Worm (Caenorhabditis elegans) whole organism, young adult: Measurements from ENCODE around the gene txt-5.

ENCODE experiments used
- B0019.2 ChIP-seq: fragments of 200-800 bp; sonication (Bioruptor generic); conservative IDR thresholded peaks from 2 replicates; pipeline ENCODE4 v1.3.6; 2022; ENCODE audit warnings: missing genetic modification reagents, missing genetic modification characterization, missing compliant biosample characterization
- B0336.3 ChIP-seq: fragments of 200-800 bp; sonication (Bioruptor generic); IDR thresholded peaks from 2 replicates; pipeline ENCODE4 v1.3.6; 2022; ENCODE audit warnings: missing genetic modification characterization, missing compliant biosample characterization
- F10E7.11 ChIP-seq: sonication (generic microtip); optimal IDR thresholded peaks from 2 replicates; lab custom pipeline; 2017; ENCODE audit warnings: mild to moderate bottlenecking, missing genetic modification characterization, moderate library complexity, missing compliant biosample characterization
- F22D6.2 ChIP-seq: sonication (generic microtip); optimal IDR thresholded peaks from 2 replicates; lab custom pipeline; 2016; ENCODE audit warnings: mild to moderate bottlenecking, missing genetic modification characterization, missing compliant biosample characterization
- F23B12.7 ChIP-seq: sonication (generic microtip); optimal IDR thresholded peaks from 2 replicates; lab custom pipeline; 2017; ENCODE audit warnings: missing genetic modification characterization, mild to moderate bottlenecking, missing compliant biosample characterization, antibody characterized with exemption, moderate library complexity; ENCODE audit not compliant: insufficient read depth
- F39B2.1 ChIP-seq: fragments of 200-800 bp; sonication (Bioruptor generic); IDR thresholded peaks from 2 replicates; pipeline ENCODE4 v1.3.6; 2022; ENCODE audit warnings: missing genetic modification reagents, missing genetic modification characterization, missing compliant biosample characterization
- K11D2.4 ChIP-seq: fragments of 200-800 bp; sonication (Bioruptor generic); IDR thresholded peaks from 2 replicates; pipeline ENCODE4 v1.3.6; 2022; ENCODE audit warnings: missing genetic modification reagents, missing genetic modification characterization, missing compliant biosample characterization
- Y53F4B.3 ChIP-seq: fragments of 200-800 bp; sonication (Bioruptor generic); IDR thresholded peaks from 2 replicates; pipeline ENCODE4 v1.3.6; 2022; ENCODE audit warnings: missing genetic modification reagents, missing genetic modification characterization, missing compliant biosample characterization
- akir-1 ChIP-seq: fragments of 200-800 bp; sonication (Bioruptor generic); optimal IDR thresholded peaks from 2 replicates; lab custom pipeline; 2018; ENCODE audit warnings: mild to moderate bottlenecking, missing genetic modification characterization, moderate library complexity, missing compliant biosample characterization
- atf-7 ChIP-seq: sonication (generic microtip); optimal IDR thresholded peaks from 2 replicates; lab custom pipeline; 2017; ENCODE audit warnings: mild to moderate bottlenecking, missing genetic modification characterization, missing compliant biosample characterization
- attf-3 ChIP-seq: fragments of 200-800 bp; sonication (Bioruptor generic); conservative IDR thresholded peaks from 2 replicates; pipeline ENCODE4 v1.3.6; 2022; ENCODE audit warnings: missing genetic modification reagents, missing genetic modification characterization, missing compliant biosample characterization
- bed-1 ChIP-seq: fragments of 200-800 bp; sonication (Bioruptor generic); IDR thresholded peaks from 2 replicates; pipeline ENCODE4 v1.3.6; 2022; ENCODE audit warnings: missing genetic modification reagents, missing genetic modification characterization, missing compliant biosample characterization
- ccch-3 ChIP-seq: fragments of 200-800 bp; sonication (Bioruptor generic); optimal IDR thresholded peaks from 2 replicates; lab custom pipeline; 2018; ENCODE audit warnings: mild to moderate bottlenecking, missing genetic modification characterization, missing compliant biosample characterization
- cebp-1 ChIP-seq, 2 experiments: fragments of 200-800 bp in 1 of 2; sonication (Bioruptor generic) in 1 of 2; sonication (generic microtip) in 1 of 2; IDR thresholded peaks in 1 of 2; optimal IDR thresholded peaks in 1 of 2; 2 replicates each; pipeline versions ENCODE4 v1.3.6 to Lab custom; 2017 to 2022; ENCODE audit warnings: missing compliant biosample characterization in 2 of 2, missing genetic modification characterization in 2 of 2, mild to moderate bottlenecking in 1 of 2, missing genetic modification reagents in 1 of 2, moderate library complexity in 1 of 2
- ceh-100 ChIP-seq: fragments of 200-800 bp; sonication (Bioruptor generic); IDR thresholded peaks from 2 replicates; pipeline ENCODE4 v1.3.6; 2022; ENCODE audit warnings: missing genetic modification reagents, missing genetic modification characterization, missing compliant biosample characterization
- ceh-27 ChIP-seq: fragments of 200-800 bp; sonication (Bioruptor generic); optimal IDR thresholded peaks from 2 replicates; lab custom pipeline; 2018; ENCODE audit warnings: mild to moderate bottlenecking, missing genetic modification characterization, moderate library complexity, missing compliant biosample characterization
- ceh-40 ChIP-seq: fragments of 200-800 bp; sonication (Bioruptor generic); IDR thresholded peaks from 2 replicates; pipeline ENCODE4 v1.3.6; 2022; ENCODE audit warnings: missing genetic modification characterization, missing compliant biosample characterization
- dox-1 ChIP-seq: fragments of 200-800 bp; sonication (Bioruptor generic); IDR thresholded peaks from 2 replicates; pipeline ENCODE4 v1.3.6; 2022; ENCODE audit warnings: missing genetic modification reagents, missing genetic modification characterization, missing compliant biosample characterization
- efl-1 ChIP-seq: fragments of 150-350 bp; optimal IDR thresholded peaks from 2 replicates; lab custom pipeline; 2014; ENCODE audit warnings: missing biosample characterization, missing genetic modification reagents, missing genetic modification characterization
- egl-18 ChIP-seq: fragments of 200-800 bp; sonication (Bioruptor generic); IDR thresholded peaks from 2 replicates; pipeline ENCODE4 v1.3.6; 2022; ENCODE audit warnings: missing genetic modification reagents, missing genetic modification characterization, missing compliant biosample characterization
- egl-44 ChIP-seq: fragments of 200-800 bp; sonication (Bioruptor generic); IDR thresholded peaks from 2 replicates; pipeline ENCODE4 v1.3.6; 2022; ENCODE audit warnings: missing genetic modification reagents, missing genetic modification characterization, missing compliant biosample characterization
- gei-17 ChIP-seq: fragments of 200-800 bp; sonication (Bioruptor generic); optimal IDR thresholded peaks from 2 replicates; lab custom pipeline; 2018; ENCODE audit warnings: mild to moderate bottlenecking, missing genetic modification characterization, missing compliant biosample characterization
- hmg-1.2 ChIP-seq: fragments of 200-800 bp; sonication (Bioruptor generic); IDR thresholded peaks from 2 replicates; pipeline ENCODE4 v1.3.6; 2022; ENCODE audit warnings: missing genetic modification reagents, missing genetic modification characterization, missing compliant biosample characterization
- let-526 ChIP-seq: fragments of 200-800 bp; sonication (Bioruptor generic); IDR thresholded peaks from 2 replicates; pipeline ENCODE4 v1.3.6; 2022; ENCODE audit warnings: missing genetic modification reagents, missing genetic modification characterization, missing compliant biosample characterization
- lin-26 ChIP-seq: fragments of 200-800 bp; sonication (Bioruptor generic); IDR thresholded peaks from 2 replicates; pipeline ENCODE4 v1.3.6; 2022; ENCODE audit warnings: missing genetic modification reagents, missing genetic modification characterization, missing compliant biosample characterization
- lin-54 ChIP-seq: fragments of 200-800 bp; sonication (Bioruptor generic); optimal IDR thresholded peaks from 2 replicates; lab custom pipeline; 2018; ENCODE audit warnings: mild to moderate bottlenecking, missing genetic modification characterization, missing compliant biosample characterization
- lsl-1 ChIP-seq: fragments of 200-800 bp; sonication (Bioruptor generic); optimal IDR thresholded peaks from 2 replicates; lab custom pipeline; 2018; ENCODE audit warnings: mild to moderate bottlenecking, missing genetic modification characterization, moderate library complexity, missing compliant biosample characterization
- madf-3 ChIP-seq: fragments of 200-800 bp; sonication (Bioruptor generic); IDR thresholded peaks from 2 replicates; pipeline ENCODE4 v1.3.6; 2022; ENCODE audit warnings: missing genetic modification reagents, missing genetic modification characterization, missing compliant biosample characterization
- madf-6 ChIP-seq: fragments of 200-800 bp; sonication (Bioruptor generic); IDR thresholded peaks from 2 replicates; pipeline ENCODE4 v1.3.6; 2022; ENCODE audit warnings: missing genetic modification reagents, missing genetic modification characterization, missing compliant biosample characterization
- mcd-1 ChIP-seq: fragments of 200-800 bp; sonication (Bioruptor generic); IDR thresholded peaks from 2 replicates; pipeline ENCODE4 v1.3.6; 2022; ENCODE audit warnings: missing genetic modification reagents, missing genetic modification characterization, missing compliant biosample characterization
- mel-28 ChIP-seq: sonication (generic microtip); optimal IDR thresholded peaks from 2 replicates; lab custom pipeline; 2016; ENCODE audit warnings: borderline replicate concordance, mild to moderate bottlenecking, missing genetic modification characterization, missing compliant biosample characterization
- nfya-2 ChIP-seq: fragments of 200-800 bp; sonication (Bioruptor generic); IDR thresholded peaks from 2 replicates; pipeline ENCODE4 v1.3.6; 2022; ENCODE audit warnings: missing genetic modification reagents, missing genetic modification characterization, missing compliant biosample characterization
- nfyb-1 ChIP-seq: fragments of 200-800 bp; sonication (Bioruptor generic); IDR thresholded peaks from 2 replicates; pipeline ENCODE4 v1.3.6; 2022; ENCODE audit warnings: missing genetic modification reagents, missing genetic modification characterization, missing compliant biosample characterization
- nhr-120 ChIP-seq: fragments of 200-800 bp; sonication (Bioruptor generic); IDR thresholded peaks from 2 replicates; pipeline ENCODE4 v1.3.6; 2022; ENCODE audit warnings: missing genetic modification characterization, missing compliant biosample characterization
- nhr-27 ChIP-seq: fragments of 200-800 bp; sonication (Bioruptor generic); optimal IDR thresholded peaks from 2 replicates; lab custom pipeline; 2018; ENCODE audit warnings: mild to moderate bottlenecking, missing genetic modification characterization, moderate library complexity, missing compliant biosample characterization
- nhr-80 ChIP-seq: sonication (generic microtip); optimal IDR thresholded peaks from 2 replicates; lab custom pipeline; 2016; ENCODE audit warnings: missing genetic modification characterization, missing compliant biosample characterization
- pbrm-1 ChIP-seq: fragments of 200-800 bp; sonication (Bioruptor generic); IDR thresholded peaks from 2 replicates; pipeline ENCODE4 v1.3.6; 2022; ENCODE audit warnings: missing genetic modification reagents, missing genetic modification characterization, missing compliant biosample characterization
- rcor-1 ChIP-seq: fragments of 200-800 bp; sonication (Bioruptor generic); IDR thresholded peaks from 2 replicates; pipeline ENCODE4 v1.3.6; 2022; ENCODE audit warnings: missing genetic modification reagents, missing genetic modification characterization, missing compliant biosample characterization
- rec-8 ChIP-seq, 2 experiments: sonication (generic microtip); optimal IDR thresholded peaks; 2 replicates each; lab custom pipeline; 2016; ENCODE audit warnings: mild to moderate bottlenecking in 2 of 2, missing genetic modification characterization in 2 of 2, missing genetic modification reagents in 2 of 2, missing genotype in 2 of 2, missing biosample characterization in 1 of 2, missing compliant biosample characterization in 1 of 2, moderate library complexity in 1 of 2
- sea-2 ChIP-seq: fragments of 200-800 bp; sonication (Bioruptor generic); IDR thresholded peaks from 2 replicates; pipeline ENCODE4 v1.3.6; 2022; ENCODE audit warnings: missing genetic modification characterization, missing compliant biosample characterization
- snpc-1.3 ChIP-seq: sonication (generic microtip); optimal IDR thresholded peaks from 2 replicates; lab custom pipeline; 2017; ENCODE audit warnings: missing genetic modification characterization, mild to moderate bottlenecking, missing compliant biosample characterization, antibody characterized with exemption, moderate library complexity, missing genotype, missing genetic modification reagents; ENCODE audit not compliant: insufficient read depth
- snpc-3.4 ChIP-seq: sonication (generic microtip); optimal IDR thresholded peaks from 2 replicates; lab custom pipeline; 2017; ENCODE audit warnings: missing genetic modification characterization, mild to moderate bottlenecking, missing compliant biosample characterization, antibody characterized with exemption, moderate library complexity, missing genotype, missing genetic modification reagents
- somi-1 ChIP-seq: fragments of 200-800 bp; sonication (Bioruptor generic); optimal IDR thresholded peaks from 2 replicates; lab custom pipeline; 2018; ENCODE audit warnings: mild to moderate bottlenecking, missing genetic modification characterization, missing compliant biosample characterization
- zfh-2 ChIP-seq: fragments of 200-800 bp; sonication (Bioruptor generic); conservative IDR thresholded peaks from 2 replicates; pipeline ENCODE4 v1.3.6; 2022; ENCODE audit warnings: missing genetic modification reagents, missing genetic modification characterization, missing compliant biosample characterization
- ztf-18 ChIP-seq: sonication (generic microtip); optimal IDR thresholded peaks from 2 replicates; lab custom pipeline; 2016; ENCODE audit warnings: missing genotype, mild to moderate bottlenecking, missing genetic modification characterization, missing compliant biosample characterization
- ztf-22 ChIP-seq: fragments of 200-800 bp; sonication (Bioruptor generic); optimal IDR thresholded peaks from 2 replicates; lab custom pipeline; 2018; ENCODE audit warnings: mild to moderate bottlenecking, missing genetic modification characterization, moderate library complexity, missing compliant biosample characterization

txt-5 gene

DNA sequence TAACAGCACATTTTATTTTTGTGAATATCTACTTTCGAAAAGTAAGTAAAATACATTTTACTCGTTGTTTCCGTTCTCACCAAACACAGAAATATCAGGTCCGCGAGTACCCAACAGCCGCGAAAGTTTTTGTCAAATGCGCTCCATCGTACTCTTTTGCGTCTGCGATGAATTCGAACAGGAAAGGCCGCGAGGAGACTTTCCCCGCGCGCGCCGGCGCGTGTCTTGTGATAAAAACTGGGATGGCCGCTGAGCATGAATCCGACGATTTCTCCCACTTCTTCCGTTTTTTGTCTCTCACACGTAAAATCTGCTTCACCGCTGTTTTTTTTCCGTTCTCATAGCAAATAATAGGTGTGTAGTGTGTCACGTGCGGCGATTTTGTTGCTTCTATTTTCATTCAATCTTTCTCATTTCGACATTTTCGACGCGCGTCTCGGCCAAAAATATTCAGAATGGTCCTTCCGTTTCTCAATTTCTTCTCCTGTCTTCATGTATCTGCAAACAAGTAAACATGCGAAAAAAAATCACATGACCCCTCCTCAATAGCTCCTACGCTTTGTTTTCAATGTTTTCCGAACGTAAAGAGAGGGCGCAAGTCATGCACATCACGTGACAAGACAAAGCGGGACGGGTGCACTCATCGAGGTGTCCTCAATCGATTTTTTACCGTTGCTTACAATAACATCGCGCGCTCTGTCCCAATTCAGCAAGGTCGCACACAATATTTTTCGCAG is 32.7 kb downstream of the txt-5 start, which contains the start of gene uvs-1 (continued):
- TF ChIP-seq ztf-18 (tag; lab: Kevin White, UChicago) = peak; percentile 32
- TF ChIP-seq nfya-2 = no peak
- no peak for TF ChIP-seq lsl-1
- TF ChIP-seq nhr-120 = no peak
- no peak for TF ChIP-seq F22D6.2 (tag; lab: Kevin White, UChicago)
- TF ChIP-seq egl-44 (GFP tag; lab: Robert Waterston, UW) = no peak
- no peak for TF ChIP-seq F39B2.1 (GFP tag; lab: Robert Waterston, UW)
- 0 out of 2 replicates have a peak, but pooled peaks have one; percentile 7 for TF ChIP-seq lin-26
- no peak for TF ChIP-seq egl-18 (GFP tag; lab: Robert Waterston, UW)
- no peak; the same call in none of the 2 replicates for TF ChIP-seq zfh-2 (GFP tag; lab: Robert Waterston, UW)
- TF ChIP-seq bed-1 = no peak
- no peak for TF ChIP-seq snpc-3.4 (tag; lab: Kevin White, UChicago)
- TF ChIP-seq rec-8 (tag; optimal IDR thresholded peaks at IDR 0.05; lab: Kevin White, UChicago) = no peak
- no peak for TF ChIP-seq atf-7 (tag; lab: Kevin White, UChicago)
- peak; percentile 23 for TF ChIP-seq lin-54 (GFP tag; lab: Kevin White, UChicago)
- TF ChIP-seq mel-28 = no peak
- 0 out of 2 replicates have a peak, but pooled peaks have one; percentile 20 for TF ChIP-seq let-526
- no peak for TF ChIP-seq cebp-1 (GFP tag; IDR thresholded peaks at IDR 0.05; lab: Robert Waterston, UW)
- peak; percentile 61 for TF ChIP-seq cebp-1 (tag; optimal IDR thresholded peaks at IDR 0.05; lab: Kevin White, UChicago)
- peak; percentile 37 for TF ChIP-seq hmg-1.2 (GFP tag; lab: Robert Waterston, UW)
- TF ChIP-seq madf-6 (GFP tag; lab: Robert Waterston, UW) = peak; percentile 93
- no peak for TF ChIP-seq somi-1 (GFP tag; lab: Kevin White, UChicago)
- peak; percentile 47 for TF ChIP-seq nhr-80 (tag; lab: Kevin White, UChicago)
- peak; percentile 51 for TF ChIP-seq ceh-27 (GFP tag; lab: Kevin White, UChicago)
- no peak for TF ChIP-seq Y53F4B.3 (GFP tag; lab: Robert Waterston, UW)
- TF ChIP-seq akir-1 (GFP tag; lab: Kevin White, UChicago) = no peak
- TF ChIP-seq snpc-1.3 = no peak
- TF ChIP-seq pbrm-1 (GFP tag; lab: Robert Waterston, UW) = 0 out of 2 replicates have a peak, but pooled peaks have one; percentile 42
- peak; percentile 73; the same call in 1 of the 2 replicates for TF ChIP-seq madf-3 (GFP tag; lab: Robert Waterston, UW)
- peak; percentile 49; the same call in 1 of the 2 replicates for TF ChIP-seq B0336.3
- TF ChIP-seq B0019.2 (GFP tag; lab: Robert Waterston, UW) = no peak
- no peak for TF ChIP-seq F23B12.7
- no peak for TF ChIP-seq attf-3 (GFP tag; lab: Robert Waterston, UW)
- TF ChIP-seq nfyb-1 (GFP tag; lab: Robert Waterston, UW) = no peak
- TF ChIP-seq ztf-22 (GFP tag; lab: Kevin White, UChicago) = no peak
- no peak for TF ChIP-seq F10E7.11 (tag; lab: Kevin White, UChicago)
- TF ChIP-seq nhr-27 (tag; lab: Kevin White, UChicago) = no peak
- TF ChIP-seq gei-17 (GFP tag; lab: Kevin White, UChicago) = no peak
- no peak for TF ChIP-seq K11D2.4
- no peak for TF ChIP-seq ccch-3 (GFP tag; lab: Kevin White, UChicago)
- TF ChIP-seq mcd-1 (GFP tag; lab: Robert Waterston, UW) = peak; percentile 83
- no peak for TF ChIP-seq rcor-1
- TF ChIP-seq dox-1 = peak; percentile 73; the same call in 1 of the 2 replicates
- no peak for TF ChIP-seq ceh-40 (GFP tag; lab: Robert Waterston, UW)
- no peak for TF ChIP-seq sea-2 (GFP tag; lab: Robert Waterston, UW)
- peak; percentile 89 for TF ChIP-seq efl-1
- peak; percentile 25; the same call in 1 of the 2 replicates for TF ChIP-seq ceh-100
